Worm (Caenorhabditis elegans) whole organism, midembryonic: Measurements from ENCODE around the gene F14D2.8.

Experiments
- T22C8.4 ChIP-seq: fragments of 200-800 bp; sonication (Bioruptor generic); IDR thresholded peaks from 2 replicates; pipeline ENCODE4 v1.3.6; 2022; ENCODE audit warnings: missing genetic modification characterization, missing compliant biosample characterization
- ztf-23 ChIP-seq: fragments of 200-800 bp; sonication (Bioruptor generic); IDR thresholded peaks from 2 replicates; pipeline ENCODE4 v1.3.6; 2022; ENCODE audit warnings: missing genetic modification reagents, missing genetic modification characterization, missing compliant biosample characterization
- ztf-29 ChIP-seq: fragments of 200-800 bp; sonication (Bioruptor generic); IDR thresholded peaks from 2 replicates; pipeline ENCODE4 v1.3.6; 2022; ENCODE audit warnings: missing genetic modification reagents, missing genetic modification characterization, missing compliant biosample characterization

DNA sequence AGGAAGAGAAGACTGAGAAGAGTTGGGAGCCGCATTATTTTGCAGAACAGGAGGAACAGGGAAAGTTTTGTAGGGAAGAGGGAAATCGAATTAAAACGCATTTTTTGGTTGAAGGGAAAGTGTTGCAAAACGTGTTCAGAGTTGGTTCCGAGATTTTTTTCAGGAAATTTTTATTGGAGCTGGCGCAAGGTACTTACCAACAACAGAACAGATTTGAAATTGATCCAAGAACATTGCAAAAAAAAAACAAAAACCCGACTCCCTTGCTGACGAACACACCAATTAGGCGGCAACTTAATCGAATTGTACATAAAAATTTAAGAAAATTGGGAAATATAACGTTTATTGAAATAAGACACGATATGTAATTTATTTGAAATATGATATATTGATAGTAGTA is 11.1 kb downstream of the F14D2.8 start, which contains the start of gene F14D2.7:
- TF ChIP-seq ztf-23 (GFP tag; lab: Robert Waterston, UW), result no peak
- TF ChIP-seq T22C8.4 (GFP tag; lab: Robert Waterston, UW), result no peak
- no peak for TF ChIP-seq ztf-29
